Fruit fly (Drosophila melanogaster): Measurements from ENCODE around the gene DENR.

DENR gene

dm6 chrX:16924069-16924721, 37.8 kb upstream of the DENR start:
- TF ChIP-seq Hr96 (GFP tag; optimal IDR thresholded peaks at IDR 0.05) (peak; percentile 15), toe (GFP tag; optimal IDR thresholded peaks at IDR 0.05) (no peak), CG7101 (tag; optimal IDR thresholded peaks at IDR 0.05) (peak; percentile 7)

dm6 chrX:16923503-16923902, 37.1 kb upstream of the DENR start:
- TF ChIP-seq CG11617 (GFP tag; optimal IDR thresholded peaks at IDR 0.05), result no peak
- TF ChIP-seq ovo (GFP tag; optimal IDR thresholded peaks at IDR 0.05), result no peak
- no peak for TF ChIP-seq pad (GFP tag; optimal IDR thresholded peaks at IDR 0.05)
- no peak for TF ChIP-seq CG1620 (GFP tag; optimal IDR thresholded peaks at IDR 0.05)
- no peak for TF ChIP-seq cic (GFP tag; optimal IDR thresholded peaks at IDR 0.05)

- TF ChIP-seq Clk (GFP tag; optimal IDR thresholded peaks at IDR 0.05) (no peak), CG5204 (GFP tag; optimal IDR thresholded peaks at IDR 0.05) (no peak), CG33017 (tag; optimal IDR thresholded peaks at IDR 0.05) (no peak), cic (GFP tag; optimal IDR thresholded peaks at IDR 0.05) (no peak), pad (GFP tag; optimal IDR thresholded peaks at IDR 0.05) (no peak), cnc (optimal IDR thresholded peaks at IDR 0.05) (no peak), kay (GFP tag; ENCODE audit: borderline replicate concordance) (no peak), CG14711 (tag; optimal IDR thresholded peaks at IDR 0.05) (no peak), Crg-1 (GFP tag; optimal IDR thresholded peaks at IDR 0.05) (no peak), CG7101 (tag; optimal IDR thresholded peaks at IDR 0.05) (no peak), CG7045 (GFP tag; optimal IDR thresholded peaks at IDR 0.05) (no peak), CG1620 (GFP tag; optimal IDR thresholded peaks at IDR 0.05) (no peak), ovo (GFP tag; optimal IDR thresholded peaks at IDR 0.05) (no peak), bab1 (GFP tag; optimal IDR thresholded peaks at IDR 0.05) (no peak)
Measured at dm6 chrX:16922626-16923025, 36.3 kb upstream of the DENR start.

- no peak for TF ChIP-seq kay (GFP tag; ENCODE audit: borderline replicate concordance)
- TF ChIP-seq cic (GFP tag; optimal IDR thresholded peaks at IDR 0.05), result peak; percentile 5
- peak; percentile 55 for TF ChIP-seq CG7101 (tag; optimal IDR thresholded peaks at IDR 0.05)
- no peak for TF ChIP-seq CG1620 (GFP tag; optimal IDR thresholded peaks at IDR 0.05)
Measured at dm6 chrX:16920682-16921286, 34.4 kb upstream of the DENR start.

dm6 chrX:16918767-16919336, 32.5 kb upstream of the DENR start:
- TF ChIP-seq CG7101 (tag; optimal IDR thresholded peaks at IDR 0.05) (peak; percentile 7), kay (GFP tag; ENCODE audit: borderline replicate concordance) (no peak)

- TF ChIP-seq toe (GFP tag; optimal IDR thresholded peaks at IDR 0.05), result no peak
- TF ChIP-seq kay (GFP tag; ENCODE audit: borderline replicate concordance), result no peak
- no peak for TF ChIP-seq pad (GFP tag; optimal IDR thresholded peaks at IDR 0.05)
- TF ChIP-seq Crg-1 (GFP tag; optimal IDR thresholded peaks at IDR 0.05), result no peak
- no peak for TF ChIP-seq Mnt (GFP tag; optimal IDR thresholded peaks at IDR 0.05)
- TF ChIP-seq cnc (optimal IDR thresholded peaks at IDR 0.05), result no peak
- no peak for TF ChIP-seq CG5204 (GFP tag; optimal IDR thresholded peaks at IDR 0.05)
- no peak for TF ChIP-seq bab1 (GFP tag; optimal IDR thresholded peaks at IDR 0.05)
- TF ChIP-seq tj (GFP tag; optimal IDR thresholded peaks at IDR 0.05), result no peak
- TF ChIP-seq CG11617 (GFP tag; optimal IDR thresholded peaks at IDR 0.05), result no peak
- no peak for TF ChIP-seq cic (GFP tag; optimal IDR thresholded peaks at IDR 0.05)
- TF ChIP-seq CG7101 (tag; optimal IDR thresholded peaks at IDR 0.05), result no peak
Measured at dm6 chrX:16917462-16917861, 31.1 kb upstream of the DENR start.

- peak; percentile 35 for TF ChIP-seq tj (GFP tag; optimal IDR thresholded peaks at IDR 0.05)
- peak; percentile 9 for TF ChIP-seq ovo (GFP tag; optimal IDR thresholded peaks at IDR 0.05)
- TF ChIP-seq CG5204 (GFP tag; optimal IDR thresholded peaks at IDR 0.05), result no peak
- no peak for TF ChIP-seq Hr96 (GFP tag; optimal IDR thresholded peaks at IDR 0.05)
- TF ChIP-seq kay (GFP tag; ENCODE audit: borderline replicate concordance), result no peak
- no peak for TF ChIP-seq CG1620 (GFP tag; optimal IDR thresholded peaks at IDR 0.05)
- TF ChIP-seq CG14711 (tag; optimal IDR thresholded peaks at IDR 0.05), result no peak
Measured at dm6 chrX:16912965-16913755, 26.8 kb upstream of the DENR start, which contains the start of gene CG4928. Gene CG4928, plus strand, starts transcription at chrX:16913180.

All from whole organism, adult.